Worm (Caenorhabditis elegans) whole organism, early embryonic: ENCODE results near the gene C02H6.1.

Source experiments
- aly-1 ChIP-seq: sonication (generic microtip); optimal IDR thresholded peaks from 2 replicates; lab custom pipeline; 2016; ENCODE audit warnings: missing genetic modification characterization, missing compliant biosample characterization
- ceh-13 ChIP-seq: fragments of 200-800 bp; sonication (Bioruptor generic); optimal IDR thresholded peaks from 2 replicates; lab custom pipeline; 2018; ENCODE audit warnings: mild to moderate bottlenecking, missing genetic modification characterization, missing compliant biosample characterization
- ceh-36 ChIP-seq: sonication (generic microtip); optimal IDR thresholded peaks from 2 replicates; lab custom pipeline; 2016; ENCODE audit warnings: missing genetic modification characterization, inconsistent platforms, missing compliant biosample characterization
- pes-1 ChIP-seq: fragments of 200-800 bp; sonication (Bioruptor generic); IDR thresholded peaks from 2 replicates; pipeline ENCODE4 v1.3.6; 2022; ENCODE audit warnings: missing genetic modification reagents, missing genetic modification characterization, missing compliant biosample characterization
- tbx-11 ChIP-seq: fragments of 200-800 bp; sonication (Bioruptor generic); IDR thresholded peaks from 2 replicates; pipeline ENCODE4 v1.3.6; 2022; ENCODE audit warnings: missing genetic modification characterization, missing compliant biosample characterization
- tbx-37 ChIP-seq: fragments of 200-800 bp; sonication (Bioruptor generic); conservative IDR thresholded peaks from 2 replicates; pipeline ENCODE4 v1.3.6; 2022; ENCODE audit warnings: missing genetic modification reagents, missing genetic modification characterization, missing compliant biosample characterization

DNA sequence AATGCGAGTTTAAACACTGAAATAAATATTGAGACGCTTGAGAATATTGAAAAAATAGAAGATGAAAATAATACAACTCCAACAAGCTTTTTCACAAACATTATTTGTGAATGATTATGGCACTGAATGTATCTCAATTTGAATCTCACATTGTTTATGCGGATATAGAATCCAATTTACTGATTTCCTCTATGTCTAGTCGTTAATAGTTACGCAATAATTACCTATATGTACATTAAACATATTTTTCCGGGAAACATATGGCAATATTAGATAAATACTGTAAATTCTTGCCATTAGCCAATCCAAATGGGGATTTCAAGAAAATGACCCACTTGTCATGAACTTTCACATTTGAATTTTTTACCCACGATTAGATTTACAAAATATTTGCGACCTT lies 5.7 kb upstream of the C02H6.1 start, which contains the start of gene srx-9:
- TF ChIP-seq tbx-37 (GFP tag; lab: Robert Waterston, UW) (no peak), ceh-13 (GFP tag; lab: Kevin White, UChicago) (no peak), tbx-11 (GFP tag; lab: Robert Waterston, UW) (no peak), ceh-36 (tag; lab: Kevin White, UChicago) (no peak), pes-1 (GFP tag; lab: Robert Waterston, UW) (no peak), aly-1 (tag; lab: Kevin White, UChicago) (no peak)
